Fruit fly (Drosophila melanogaster) whole organism, pupa: ENCODE results near the gene step.

Source experiments
- CG10348 ChIP-seq: fragments of 200-800 bp; sonication (Bioruptor generic); IDR thresholded peaks from 2 replicates; pipeline ENCODE4 v1.3.6; 2022; ENCODE audit warnings: missing biosample characterization, missing genetic modification characterization
- CG13204 ChIP-seq: fragments of 200-800 bp; sonication (Bioruptor generic); optimal IDR thresholded peaks from 2 replicates; lab custom pipeline; 2018; ENCODE audit warnings: missing biosample characterization, mild to moderate bottlenecking, missing genetic modification characterization, moderate library complexity
- CG14655 ChIP-seq: fragments of 200-800 bp; sonication (Bioruptor generic); optimal IDR thresholded peaks from 3 replicates; lab custom pipeline; 2017; ENCODE audit warnings: mild to moderate bottlenecking, missing biosample characterization, missing genetic modification reagents, missing genetic modification characterization
- CG15710 ChIP-seq: fragments of 200-800 bp; sonication (Bioruptor generic); optimal IDR thresholded peaks from 2 replicates; lab custom pipeline; 2018; ENCODE audit warnings: missing biosample characterization, mild to moderate bottlenecking, missing genetic modification characterization, moderate library complexity
- CG32121 ChIP-seq: fragments of 200-800 bp; sonication (Bioruptor generic); IDR thresholded peaks from 2 replicates; pipeline ENCODE4 v1.3.6; 2022; ENCODE audit warnings: missing biosample characterization, missing genetic modification characterization
- CG34367 ChIP-seq: fragments of 200-800 bp; sonication (Bioruptor generic); optimal IDR thresholded peaks from 2 replicates; lab custom pipeline; 2018; ENCODE audit warnings: missing biosample characterization, mild to moderate bottlenecking, missing genetic modification characterization
- CG4496 ChIP-seq: fragments of 200-800 bp; sonication (Bioruptor generic); IDR thresholded peaks from 3 replicates; pipeline ENCODE4 v1.3.6; 2022; ENCODE audit warnings: missing biosample characterization, missing genetic modification characterization
- CG8301 ChIP-seq: fragments of 200-800 bp; sonication (Bioruptor generic); optimal IDR thresholded peaks from 2 replicates; lab custom pipeline; 2018; ENCODE audit warnings: missing biosample characterization, mild to moderate bottlenecking, missing genetic modification characterization
- D1 ChIP-seq: fragments of 200-800 bp; sonication (Bioruptor generic); optimal IDR thresholded peaks from 2 replicates; lab custom pipeline; 2018; ENCODE audit warnings: missing biosample characterization, mild to moderate bottlenecking, missing genetic modification characterization, moderate library complexity
- EcR ChIP-seq: fragments of 200-800 bp; sonication (Bioruptor generic); optimal IDR thresholded peaks from 3 replicates; lab custom pipeline; 2019; ENCODE audit warnings: missing biosample characterization, missing genetic modification characterization, mild to moderate bottlenecking, moderate library complexity, missing genetic modification reagents
- fd96Ca ChIP-seq: fragments of 200-800 bp; sonication (Bioruptor generic); IDR thresholded peaks from 3 replicates; pipeline ENCODE4 v1.3.6; 2022; ENCODE audit warnings: missing biosample characterization, missing genetic modification characterization
- gl ChIP-seq: fragments of 200-800 bp; sonication (Bioruptor generic); optimal IDR thresholded peaks from 2 replicates; lab custom pipeline; 2018; ENCODE audit warnings: missing biosample characterization, mild to moderate bottlenecking, missing genetic modification characterization
- rn ChIP-seq: fragments of 200-800 bp; sonication (Bioruptor generic); IDR thresholded peaks from 2 replicates; pipeline ENCODE4 v1.3.6; 2022; ENCODE audit warnings: missing biosample characterization, missing genetic modification characterization

DNA sequence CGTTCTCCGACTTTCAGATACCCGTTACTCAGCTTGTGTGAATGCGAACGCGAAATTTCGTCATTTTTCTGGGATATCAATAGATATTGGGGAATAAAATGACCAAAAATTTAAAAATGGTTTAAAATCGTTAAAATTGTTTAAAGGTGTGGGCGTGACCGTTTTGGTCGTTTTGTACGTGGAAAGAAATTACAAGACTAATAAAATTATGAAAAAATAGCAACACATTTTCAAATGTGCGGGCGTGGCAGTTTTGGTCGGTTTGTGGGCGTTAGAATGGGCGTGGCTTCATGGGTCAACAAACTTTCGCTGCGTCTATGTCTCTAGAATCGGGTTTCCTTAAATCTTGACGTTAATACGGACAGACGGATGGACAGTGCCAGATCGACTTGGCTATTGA lies 31.2 kb downstream of the step start:
- no peak for TF ChIP-seq CG13204 (GFP tag; lab: Kevin White, UChicago)
- TF ChIP-seq rn (GFP tag; lab: Robert Waterston, UW): no peak
- TF ChIP-seq CG8301 (tag; lab: Kevin White, UChicago): no peak
- TF ChIP-seq EcR (GFP tag; lab: Kevin White, UChicago): no peak
- TF ChIP-seq CG10348 (GFP tag; lab: Robert Waterston, UW): no peak
- TF ChIP-seq CG4496 (GFP tag; lab: Robert Waterston, UW): no peak
- no peak for TF ChIP-seq D1 (tag; lab: Kevin White, UChicago)
- TF ChIP-seq CG14655 (GFP tag; lab: Kevin White, UChicago): no peak
- no peak for TF ChIP-seq gl (tag; lab: Kevin White, UChicago)
- no peak for TF ChIP-seq CG32121 (GFP tag; lab: Robert Waterston, UW)
- no peak for TF ChIP-seq fd96Ca (GFP tag; lab: Robert Waterston, UW)
- TF ChIP-seq CG34367 (tag; lab: Kevin White, UChicago): no peak
- no peak for TF ChIP-seq CG15710 (tag; lab: Kevin White, UChicago)
